Fruit fly (Drosophila melanogaster): ENCODE data around the gene Npl4.

Gene Npl4

DNA sequence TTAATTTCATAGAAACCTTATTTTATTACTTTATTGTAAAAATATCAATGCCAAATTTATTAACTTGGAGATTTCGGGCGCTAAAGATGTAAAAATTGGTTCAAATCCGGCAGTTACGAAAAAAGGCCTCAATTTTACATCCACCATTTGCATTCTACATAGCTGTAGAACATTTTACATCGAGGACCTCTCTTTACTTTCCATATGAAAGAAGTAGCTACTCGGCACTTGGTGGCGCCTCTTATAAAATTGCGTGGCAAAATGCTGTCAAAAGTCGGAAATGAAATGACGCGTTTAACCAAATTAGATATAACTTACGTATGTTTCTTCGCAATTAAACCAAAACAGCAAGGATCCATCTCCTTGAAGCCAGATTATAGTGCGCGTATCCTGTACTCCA, 33.0 kb downstream of the Npl4 start (continued):
- TF ChIP-seq ERR (GFP tag; optimal IDR thresholded peaks at IDR 0.05) = no peak
- peak; percentile 23; the same call in 1 of the 3 replicates for TF ChIP-seq knrl (GFP tag; IDR thresholded peaks at IDR 0.05; ENCODE audit: partially characterized antibody)
- no peak for TF ChIP-seq zen2 (GFP tag; IDR thresholded peaks at IDR 0.05; ENCODE audit: partially characterized antibody)
- peak; percentile 32 for TF ChIP-seq pita (GFP tag; optimal IDR thresholded peaks at IDR 0.05)
- TF ChIP-seq H15 (GFP tag; IDR thresholded peaks at IDR 0.05) = no peak
- TF ChIP-seq h (optimal IDR thresholded peaks at IDR 0.05) = no peak
- no peak for TF ChIP-seq CG18011 (GFP tag; optimal IDR thresholded peaks at IDR 0.05)
- no peak for TF ChIP-seq tna (GFP tag; IDR thresholded peaks at IDR 0.05; ENCODE audit: partially characterized antibody)
- no peak for TF ChIP-seq CG15011 (GFP tag; optimal IDR thresholded peaks at IDR 0.05)
- peak; percentile 40; the same call in 1 of the 3 replicates for TF ChIP-seq CG16813 (GFP tag; IDR thresholded peaks at IDR 0.05; ENCODE audit: partially characterized antibody)
- TF ChIP-seq amos (GFP tag; IDR thresholded peaks at IDR 0.05; ENCODE audit: partially characterized antibody) = peak; percentile 71; the same call in 1 of the 2 replicates
- TF ChIP-seq phol (tag; optimal IDR thresholded peaks at IDR 0.05) = peak; percentile 71
- TF ChIP-seq Nf-YA (GFP tag; IDR thresholded peaks at IDR 0.05) = no peak
- peak; percentile 6 for TF ChIP-seq Antp (GFP tag; optimal IDR thresholded peaks at IDR 0.05)
- no peak for TF ChIP-seq E2f1 (GFP tag; IDR thresholded peaks at IDR 0.05)
- peak; percentile 45; the same call in 1 of the 3 replicates for TF ChIP-seq ci (GFP tag; IDR thresholded peaks at IDR 0.05)
- no peak for TF ChIP-seq CG7372 (GFP tag; IDR thresholded peaks at IDR 0.05)
- peak; percentile 27 for TF ChIP-seq Med (GFP tag)
- TF ChIP-seq Bgb (GFP tag; IDR thresholded peaks at IDR 0.05; ENCODE audit: partially characterized antibody) = peak; percentile 33; the same call in 1 of the 2 replicates
- no peak for TF ChIP-seq cas (GFP tag; IDR thresholded peaks at IDR 0.05)
- no peak for TF ChIP-seq crp (GFP tag; optimal IDR thresholded peaks at IDR 0.05)
- TF ChIP-seq klu (GFP tag; IDR thresholded peaks at IDR 0.05) = no peak
- TF ChIP-seq ham (GFP tag; IDR thresholded peaks at IDR 0.05) = no peak
- TF ChIP-seq CTCF (GFP tag; optimal IDR thresholded peaks at IDR 0.05) = peak; percentile 91
- no peak for TF ChIP-seq Dbx (GFP tag; IDR thresholded peaks at IDR 0.05)
- no peak for TF ChIP-seq CG13287 (GFP tag; IDR thresholded peaks at IDR 0.05; ENCODE audit: partially characterized antibody)
- no peak for TF ChIP-seq grn (GFP tag; optimal IDR thresholded peaks at IDR 0.05)
- TF ChIP-seq CG14710 (tag; optimal IDR thresholded peaks at IDR 0.05) = peak; percentile 24
- no peak for TF ChIP-seq CG11560 (tag; IDR thresholded peaks at IDR 0.05)
- no peak for TF ChIP-seq cg (GFP tag; optimal IDR thresholded peaks at IDR 0.05)
- TF ChIP-seq hkb (optimal IDR thresholded peaks at IDR 0.05) = no peak
- TF ChIP-seq hkb (GFP tag; IDR thresholded peaks at IDR 0.05) = no peak
- no peak for TF ChIP-seq da (GFP tag; optimal IDR thresholded peaks at IDR 0.05)
- no peak for TF ChIP-seq Neu2 (GFP tag; optimal IDR thresholded peaks at IDR 0.05; ENCODE audit: borderline replicate concordance)
- TF ChIP-seq bigmax (GFP tag; optimal IDR thresholded peaks at IDR 0.05) = no peak
- TF ChIP-seq CG17328 (GFP tag; IDR thresholded peaks at IDR 0.05) = no peak
- no peak for TF ChIP-seq Six4 (GFP tag; optimal IDR thresholded peaks at IDR 0.05)
- no peak for TF ChIP-seq CG33213 (GFP tag; optimal IDR thresholded peaks at IDR 0.05)
- TF ChIP-seq CG32532 (GFP tag; IDR thresholded peaks at IDR 0.05) = no peak
- no peak for TF ChIP-seq NK7.1 (GFP tag; optimal IDR thresholded peaks at IDR 0.05)
- no peak for TF ChIP-seq Dek (tag; optimal IDR thresholded peaks at IDR 0.05)
- TF ChIP-seq sob (GFP tag; IDR thresholded peaks at IDR 0.05) = 0 out of 2 replicates have a peak, but pooled peaks have one; percentile 15
- no peak for TF ChIP-seq dpn (GFP tag; optimal IDR thresholded peaks at IDR 0.05)
- peak; percentile 2 for TF ChIP-seq Meics (GFP tag; optimal IDR thresholded peaks at IDR 0.05)
- TF ChIP-seq oc (tag; optimal IDR thresholded peaks at IDR 0.05) = no peak
- no peak for TF ChIP-seq CG3838 (GFP tag; optimal IDR thresholded peaks at IDR 0.05)
- no peak for TF ChIP-seq CG9727 (GFP tag; optimal IDR thresholded peaks at IDR 0.05)
- peak; percentile 14 for TF ChIP-seq CG15514 (GFP tag; optimal IDR thresholded peaks at IDR 0.05)
- TF ChIP-seq Rfx (GFP tag; IDR thresholded peaks at IDR 0.05) = 0 out of 2 replicates have a peak, but pooled peaks have one; percentile 5
- TF ChIP-seq sqz (GFP tag; optimal IDR thresholded peaks at IDR 0.05) = no peak
- peak; percentile 30 for TF ChIP-seq CG13894 (tag; optimal IDR thresholded peaks at IDR 0.05)
- no peak for TF ChIP-seq caup (GFP tag; optimal IDR thresholded peaks at IDR 0.05; ENCODE audit: severe bottlenecking)
